Worm (Caenorhabditis elegans) whole organism, L3 larva: ENCODE measurements around the gene F58E6.8.

Source experiments
- ceh-16 ChIP-seq: sonication (generic microtip); optimal IDR thresholded peaks from 2 replicates; lab custom pipeline; 2017; ENCODE audit warnings: missing biosample characterization, missing genetic modification characterization
- ceh-28 ChIP-seq: fragments of 150-350 bp; optimal IDR thresholded peaks from 2 replicates; lab custom pipeline; 2014; ENCODE audit warnings: missing biosample characterization, missing genetic modification reagents, missing genetic modification characterization
- ceh-82 ChIP-seq: fragments of 150-350 bp; optimal IDR thresholded peaks from 2 replicates; lab custom pipeline; 2014; ENCODE audit warnings: missing biosample characterization, missing genetic modification characterization
- lin-39 ChIP-seq: fragments of 150-350 bp; optimal IDR thresholded peaks from 2 replicates; lab custom pipeline; 2018; ENCODE audit warnings: missing biosample characterization, missing genetic modification reagents, missing genetic modification characterization
- mdl-1 ChIP-seq: fragments of 150-350 bp; optimal IDR thresholded peaks from 2 replicates; lab custom pipeline; 2014; ENCODE audit warnings: missing biosample characterization, missing genetic modification characterization
- nhr-11 ChIP-seq: fragments of 150-350 bp; optimal IDR thresholded peaks from 2 replicates; lab custom pipeline; 2014; ENCODE audit warnings: missing biosample characterization, missing genetic modification characterization
- nhr-237 ChIP-seq: fragments of 150-350 bp; optimal IDR thresholded peaks from 2 replicates; lab custom pipeline; 2014; ENCODE audit warnings: missing biosample characterization, missing genetic modification characterization
- nhr-76 ChIP-seq: fragments of 150-350 bp; sonication (generic microtip); optimal IDR thresholded peaks from 5 replicates; lab custom pipeline; 2014; ENCODE audit warnings: missing biosample characterization, missing genetic modification characterization
- tbx-2 ChIP-seq: sonication (generic microtip); optimal IDR thresholded peaks from 2 replicates; lab custom pipeline; 2016; ENCODE audit warnings: mild to moderate bottlenecking, missing genetic modification characterization, missing compliant biosample characterization
- unc-39 ChIP-seq: sonication (generic microtip); optimal IDR thresholded peaks from 4 replicates; lab custom pipeline; 2017; ENCODE audit warnings: missing biosample characterization, missing genetic modification characterization

DNA sequence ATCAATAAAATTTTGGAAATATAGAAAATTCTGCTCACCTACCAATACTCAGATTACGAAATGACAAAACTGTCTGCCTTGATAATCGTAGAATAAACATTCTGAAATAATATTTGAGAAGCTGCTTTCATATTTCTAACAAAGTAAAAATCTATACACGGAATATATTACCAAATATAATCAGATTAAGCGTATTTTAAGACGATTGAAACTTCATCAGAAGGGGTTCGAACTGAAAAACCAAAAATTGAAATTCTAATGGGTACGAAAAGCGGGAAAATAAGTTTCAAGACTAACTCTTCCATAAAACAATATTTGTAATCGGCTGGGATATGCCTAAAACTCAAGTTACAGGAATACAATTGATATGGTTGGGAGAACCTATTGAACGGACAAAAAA lies 23.8 kb upstream of the F58E6.8 start, which contains the start of gene F46B6.4:
- TF ChIP-seq unc-39 (no peak), ceh-28 (tag; lab: Kevin White, UChicago) (no peak), nhr-76 (tag; lab: Kevin White, UChicago) (no peak), mdl-1 (tag; lab: Kevin White, UChicago) (no peak), ceh-82 (no peak), nhr-237 (no peak), lin-39 (no peak), nhr-11 (tag; lab: Kevin White, UChicago) (no peak), tbx-2 (tag; lab: Kevin White, UChicago) (no peak), ceh-16 (no peak)
